Worm (Caenorhabditis elegans): Measurements from ENCODE around the gene fbxc-53.

ce11 chrII:3724175-3724715 is 13.2 kb downstream of the fbxc-53 start, which contains the start of gene C46E10.1:
- TF ChIP-seq ces-1 (GFP tag; optimal IDR thresholded peaks at IDR 0.05) (no peak), pqm-1 (tag; optimal IDR thresholded peaks at IDR 0.05) (no peak), jun-1 (tag; optimal IDR thresholded peaks at IDR 0.05) (no peak), tbx-2 (tag; optimal IDR thresholded peaks at IDR 0.05) (no peak), sptf-1 (tag; optimal IDR thresholded peaks at IDR 0.05) (no peak), nhr-85 (tag) (no peak), alr-1 (tag; optimal IDR thresholded peaks at IDR 0.05; ENCODE audit: borderline replicate concordance) (no peak)

Measured in whole organism, L1 larva.